Fruit fly (Drosophila melanogaster): ENCODE measurements around the gene spdi.

The spdi gene

DNA sequence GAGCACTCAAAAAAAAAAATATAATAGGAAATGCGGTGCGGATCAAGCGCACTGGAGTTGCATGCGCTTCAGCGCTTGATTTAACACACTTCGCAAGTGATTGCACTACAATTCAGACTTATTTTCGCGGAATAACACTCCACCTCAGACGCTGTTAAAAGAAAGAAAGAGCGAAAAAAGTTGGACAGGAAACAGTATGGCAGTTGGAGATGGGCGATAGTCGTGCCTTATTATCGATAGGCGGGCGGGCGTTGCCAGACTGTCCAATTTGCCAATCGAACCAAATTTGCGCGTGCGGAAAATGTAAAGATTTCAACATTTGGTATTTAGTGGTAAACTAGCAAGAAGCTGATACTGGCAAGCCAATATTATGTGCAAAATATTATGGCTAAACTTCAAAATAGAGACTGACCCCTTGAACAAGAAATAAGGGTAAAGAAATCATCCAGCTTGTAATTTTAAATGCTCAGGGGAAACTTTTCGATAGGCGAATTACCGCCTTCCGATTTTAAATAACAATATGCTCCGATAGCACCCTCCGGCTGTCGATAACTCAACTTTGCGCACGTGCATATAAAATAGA is 9.3 kb upstream of the spdi start, which contains the start of the genes RpL36 and Mybbp1A (continued):
- TF ChIP-seq mam (GFP tag; optimal IDR thresholded peaks at IDR 0.05) (peak; percentile 75), Chrac-16 (GFP tag; optimal IDR thresholded peaks at IDR 0.05) (peak; percentile 51), Aef1 (GFP tag; IDR thresholded peaks at IDR 0.05) (peak; percentile 28; the same call in 1 of the 3 replicates), CG15073 (GFP tag; optimal IDR thresholded peaks at IDR 0.05) (no peak), Sry-β (GFP tag; optimal IDR thresholded peaks at IDR 0.05) (no peak), lilli (GFP tag; optimal IDR thresholded peaks at IDR 0.05) (peak; percentile 62), Bgb (GFP tag; IDR thresholded peaks at IDR 0.05; ENCODE audit: partially characterized antibody) (peak; percentile 87), Sox100B (GFP tag; optimal IDR thresholded peaks at IDR 0.05) (peak; percentile 70), Spps (tag; optimal IDR thresholded peaks at IDR 0.05) (no peak), CG12744 (GFP tag; optimal IDR thresholded peaks at IDR 0.05) (peak; percentile 52), CG12104 (GFP tag; optimal IDR thresholded peaks at IDR 0.05) (peak; percentile 81), CG1024 (GFP tag; IDR thresholded peaks at IDR 0.05) (peak; percentile 29; the same call in 1 of the 2 replicates), CG17612 (GFP tag; IDR thresholded peaks at IDR 0.05) (no peak), Kr (GFP tag; optimal IDR thresholded peaks at IDR 0.05) (no peak), NC2β (GFP tag; optimal IDR thresholded peaks at IDR 0.05) (peak; percentile 95), CG17802 (tag; optimal IDR thresholded peaks at IDR 0.05) (peak; percentile 35), CG12219 (GFP tag; optimal IDR thresholded peaks at IDR 0.05) (peak; percentile 42), Dad (GFP tag; optimal IDR thresholded peaks at IDR 0.05) (peak; percentile 56), CG34422 (GFP tag; IDR thresholded peaks at IDR 0.05) (peak; percentile 79), CG12071 (GFP tag; optimal IDR thresholded peaks at IDR 0.05) (peak; percentile 77), HLHmδ (GFP tag; optimal IDR thresholded peaks at IDR 0.05) (peak; percentile 74), dmrt99B (tag; optimal IDR thresholded peaks at IDR 0.05) (no peak), Hey (tag; optimal IDR thresholded peaks at IDR 0.05) (no peak), CG17385 (GFP tag; optimal IDR thresholded peaks at IDR 0.05) (peak; percentile 64), CG17328 (GFP tag; IDR thresholded peaks at IDR 0.05) (peak; percentile 70), croc (GFP tag; conservative IDR thresholded peaks at IDR 0.05) (no peak), CG9932 (GFP tag; IDR thresholded peaks at IDR 0.05) (peak; percentile 68), Deaf1 (tag; optimal IDR thresholded peaks at IDR 0.05) (no peak), CG8089 (GFP tag; optimal IDR thresholded peaks at IDR 0.05) (peak; percentile 82), Sox102F (GFP tag; optimal IDR thresholded peaks at IDR 0.05) (no peak), crp (GFP tag; optimal IDR thresholded peaks at IDR 0.05) (peak in 1 of 2 experiments; percentile 56), yki (optimal IDR thresholded peaks at IDR 0.05) (no peak), lov (optimal IDR thresholded peaks at IDR 0.05) (no peak), lov (GFP tag; IDR thresholded peaks at IDR 0.05) (peak; percentile 77; the same call in 1 of the 3 replicates), CG13894 (tag; optimal IDR thresholded peaks at IDR 0.05) (peak; percentile 68), dan (GFP tag; IDR thresholded peaks at IDR 0.05) (no peak), nmo (GFP tag; optimal IDR thresholded peaks at IDR 0.05) (peak; percentile 75), CG10462 (GFP tag; optimal IDR thresholded peaks at IDR 0.05) (no peak), CG10979 (tag; optimal IDR thresholded peaks at IDR 0.05) (peak; percentile 51), CG11247 (GFP tag; IDR thresholded peaks at IDR 0.05) (peak; percentile 63; the same call in 1 of the 2 replicates), zen (tag; optimal IDR thresholded peaks at IDR 0.05) (peak; percentile 29), PHDP (tag; optimal IDR thresholded peaks at IDR 0.05) (peak; percentile 64), crol (GFP tag; IDR thresholded peaks at IDR 0.05) (no peak), seq (GFP tag; IDR thresholded peaks at IDR 0.05) (no peak), Awh (GFP tag; IDR thresholded peaks at IDR 0.05) (peak; percentile 15; the same call in 1 of the 2 replicates), CG1233 (GFP tag; optimal IDR thresholded peaks at IDR 0.05) (peak; percentile 67), ham (GFP tag; IDR thresholded peaks at IDR 0.05) (no peak), sqz (GFP tag; optimal IDR thresholded peaks at IDR 0.05) (peak; percentile 71), org-1 (GFP tag; optimal IDR thresholded peaks at IDR 0.05) (peak; percentile 72), abd-A (tag; optimal IDR thresholded peaks at IDR 0.05) (no peak), Opbp (GFP tag; IDR thresholded peaks at IDR 0.05; ENCODE audit: partially characterized antibody) (peak; percentile 88)
